Fruit fly (Drosophila melanogaster): Measurements from ENCODE around the gene Nup98-96.

Nup98-96 gene

DNA sequence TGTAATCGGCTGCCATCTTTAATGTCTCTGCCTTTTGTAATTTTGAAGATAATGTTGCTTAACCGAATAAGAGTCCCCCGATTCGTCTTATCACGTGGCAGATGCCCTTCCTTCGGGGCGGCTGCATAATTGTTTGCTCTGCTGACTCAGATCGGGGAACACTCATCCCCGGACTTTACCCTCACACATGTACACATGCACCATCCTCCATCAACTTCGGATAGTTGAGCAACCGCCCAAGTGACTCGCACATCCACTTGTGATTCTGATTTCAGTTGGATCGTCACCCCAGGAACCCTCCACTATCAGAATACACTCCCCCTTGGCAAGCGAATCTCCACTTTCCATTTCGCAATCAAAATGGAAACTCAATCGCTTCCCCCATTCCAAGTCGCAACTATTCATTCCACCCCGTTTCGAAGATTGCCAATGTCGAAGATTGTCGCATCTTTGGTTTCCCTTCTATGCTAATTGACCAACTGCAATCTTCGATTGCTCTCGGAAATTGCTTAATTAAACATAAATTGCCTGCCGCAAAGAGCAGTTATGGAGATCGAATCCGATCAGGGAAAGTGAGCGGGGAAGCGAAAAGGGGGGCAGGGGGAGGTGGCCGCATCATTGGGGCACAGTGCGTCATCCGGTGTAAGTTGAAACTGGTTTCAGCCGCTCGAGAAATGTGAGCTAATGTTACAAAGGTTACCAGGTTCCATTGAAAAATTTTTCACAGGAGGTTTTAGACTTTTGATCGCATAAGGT is 3.7 kb upstream of the Nup98-96 start:
- no peak for TF ChIP-seq CG17801 (GFP tag; optimal IDR thresholded peaks at IDR 0.05; ENCODE audit: partially characterized antibody)

DNA sequence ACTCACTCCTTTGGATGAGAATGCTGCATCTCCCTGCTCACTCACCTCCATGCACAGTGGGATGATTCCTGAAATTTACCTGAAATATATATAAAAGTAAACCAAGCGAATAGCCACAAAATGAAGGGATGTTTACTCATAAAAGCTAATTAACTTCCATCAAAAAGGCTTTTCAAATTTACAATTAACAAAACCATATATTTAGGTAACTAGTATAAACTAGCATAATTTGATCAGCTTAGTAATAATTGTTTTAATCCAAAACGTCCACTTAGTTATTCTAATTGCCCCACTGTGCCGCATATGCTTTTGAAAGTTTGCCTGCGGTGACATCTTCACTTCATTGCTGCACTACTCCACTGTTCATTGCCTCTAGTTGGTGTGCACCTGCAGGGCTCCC is 2.5 kb upstream of the Nup98-96 start:
- TF ChIP-seq CG17801 (GFP tag; optimal IDR thresholded peaks at IDR 0.05; ENCODE audit: partially characterized antibody) = no peak

DNA sequence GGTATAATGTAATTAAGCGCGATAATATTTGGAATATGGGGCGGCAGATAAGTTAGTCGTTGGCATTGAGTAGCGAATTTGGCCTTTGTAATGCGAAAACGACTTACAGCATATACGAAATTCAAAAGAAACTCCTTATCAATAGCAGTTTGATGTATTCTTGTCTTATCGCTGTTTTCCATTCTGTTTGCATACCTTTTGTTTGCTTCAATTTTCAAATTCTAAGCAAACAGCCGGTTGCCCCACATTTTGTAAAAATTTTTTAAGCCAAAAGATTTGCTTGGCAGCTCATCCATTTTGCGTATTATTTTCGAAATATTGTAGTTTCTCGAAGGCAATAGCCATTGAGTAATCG is 2.0 kb upstream of the Nup98-96 start:
- TF ChIP-seq CG17801 (GFP tag; optimal IDR thresholded peaks at IDR 0.05; ENCODE audit: partially characterized antibody) = no peak

DNA sequence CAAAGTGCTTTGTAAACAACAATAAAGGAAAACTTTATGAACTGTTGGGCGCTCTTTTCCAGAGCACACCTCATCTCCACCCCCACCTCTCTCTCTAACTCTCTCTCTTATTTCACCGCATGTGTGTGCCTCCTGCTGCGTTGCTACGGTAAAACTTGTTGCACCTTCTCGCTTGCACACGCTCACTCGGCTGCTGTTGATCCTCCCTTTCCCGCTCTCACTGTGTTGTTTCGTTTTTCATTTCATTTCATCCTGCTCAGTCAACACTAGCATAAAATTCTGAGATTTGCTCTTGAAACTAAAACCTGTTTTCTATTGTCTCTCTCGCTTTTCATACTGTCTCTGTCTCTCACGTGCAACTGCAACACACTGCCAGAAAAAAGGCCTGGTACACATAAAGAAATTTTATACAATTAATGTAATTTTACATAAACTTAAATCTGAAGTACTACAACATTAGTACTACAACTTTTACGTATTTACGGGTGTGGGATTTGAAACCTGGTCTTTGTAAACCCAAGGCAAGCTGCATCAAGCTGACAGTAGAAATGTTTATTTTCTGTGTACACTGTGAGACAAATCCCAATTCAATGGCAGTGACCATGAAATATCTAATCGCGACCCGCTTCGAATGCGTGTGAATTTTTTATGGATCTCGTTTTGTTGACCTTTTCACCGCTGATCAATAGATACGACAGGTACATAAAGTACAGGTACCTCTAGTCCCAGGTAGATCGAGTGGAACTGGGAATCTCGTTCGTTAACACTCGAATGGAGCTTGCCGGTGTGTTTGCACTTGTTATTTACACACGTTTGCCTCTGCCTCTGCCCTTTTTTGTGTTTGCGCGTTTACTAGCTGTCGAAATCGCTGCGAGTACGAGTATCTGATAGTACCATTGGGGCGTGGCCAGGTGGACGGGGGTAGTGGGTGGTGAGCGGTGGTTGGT is 1.3 kb upstream of the Nup98-96 start:
- no peak for TF ChIP-seq CG17801 (GFP tag; optimal IDR thresholded peaks at IDR 0.05; ENCODE audit: partially characterized antibody)

DNA sequence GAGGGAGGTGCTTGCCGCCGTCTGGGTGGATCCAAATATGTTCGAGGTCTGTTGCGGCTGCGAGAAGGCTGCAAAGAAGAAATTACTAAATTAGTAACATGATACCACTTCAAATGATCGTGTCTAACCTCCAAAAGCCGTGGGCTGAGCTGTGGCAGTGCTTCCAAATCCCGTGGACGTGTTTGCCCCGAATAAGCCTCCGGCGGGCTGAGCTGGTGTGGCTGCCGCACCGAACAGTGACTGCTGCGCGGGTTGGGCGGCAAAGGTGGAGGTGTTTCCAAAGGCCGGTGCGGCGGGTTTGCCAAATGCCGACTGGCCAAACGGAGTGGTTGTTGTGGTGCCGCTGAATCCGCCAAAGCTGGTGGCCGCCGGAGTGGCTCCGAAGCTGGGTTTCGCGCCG is 664 bp downstream of the Nup98-96 start:
- TF ChIP-seq CG17801 (GFP tag; optimal IDR thresholded peaks at IDR 0.05; ENCODE audit: partially characterized antibody) = no peak

DNA sequence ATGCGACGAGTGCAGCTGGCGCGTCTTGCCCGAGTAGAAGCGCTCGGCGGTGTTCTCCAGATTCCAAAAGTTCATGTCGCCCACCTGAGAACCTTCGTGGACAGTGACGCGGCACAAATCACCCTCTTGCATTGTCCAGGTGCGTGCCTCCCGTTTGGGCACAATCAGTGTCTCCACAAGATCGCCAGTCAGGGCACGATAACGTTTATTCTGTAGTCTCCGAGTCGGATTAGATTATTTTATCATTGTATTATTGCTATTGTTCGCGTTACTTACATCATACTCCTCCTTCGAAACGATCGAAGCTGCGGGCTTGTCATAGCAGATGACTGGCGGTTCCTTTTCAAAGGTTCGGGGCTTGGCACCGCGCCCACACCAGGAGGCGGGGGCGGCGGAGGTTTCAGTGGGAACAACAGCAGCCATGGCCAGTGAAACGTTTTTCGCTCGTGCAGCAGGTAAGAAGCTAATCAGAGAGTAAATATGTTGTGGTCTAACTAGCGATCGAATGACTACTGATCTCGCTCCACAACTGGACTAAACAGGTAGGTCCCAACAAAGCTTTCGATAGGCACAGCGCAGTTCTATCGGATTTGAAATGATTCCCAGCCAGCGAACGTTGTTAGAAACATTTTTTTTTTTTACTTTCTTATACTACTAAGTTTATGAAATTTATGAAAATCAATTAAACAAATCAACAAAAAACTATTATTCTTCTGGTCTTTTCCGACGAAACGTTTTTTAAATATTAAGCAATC is 7.6 kb downstream of the Nup98-96 start, which contains the start of gene CG10208:
TSS of gene CG10208 (minus strand) at position 518 of the 755 bp plus-strand sequence.
- TF ChIP-seq CG17801 (GFP tag; optimal IDR thresholded peaks at IDR 0.05; ENCODE audit: partially characterized antibody) = no peak

DNA sequence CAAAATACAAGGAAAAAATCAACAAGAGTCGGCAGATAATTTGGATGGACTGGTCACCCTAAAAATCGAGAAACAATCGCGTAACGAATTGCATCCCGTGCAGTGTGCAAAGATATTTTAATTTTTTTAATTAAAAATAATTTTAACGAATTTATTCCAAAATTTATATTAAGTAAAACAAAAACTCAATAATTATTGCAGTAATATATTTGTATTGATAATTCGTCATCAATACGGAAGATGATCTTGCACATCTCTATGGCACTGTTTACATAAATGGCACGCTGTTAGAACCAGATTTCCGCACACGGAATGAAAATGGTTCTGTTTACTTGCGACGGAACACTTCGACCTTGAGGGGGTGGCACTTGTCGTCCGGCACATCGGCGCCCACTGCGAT is 8.6 kb downstream of the Nup98-96 start, which contains the start of gene tst:
TSS of gene tst (minus strand) at position 52 of the 400 bp plus-strand sequence.
- peak; percentile 94 for TF ChIP-seq CG17801 (GFP tag; optimal IDR thresholded peaks at IDR 0.05; ENCODE audit: partially characterized antibody)

DNA sequence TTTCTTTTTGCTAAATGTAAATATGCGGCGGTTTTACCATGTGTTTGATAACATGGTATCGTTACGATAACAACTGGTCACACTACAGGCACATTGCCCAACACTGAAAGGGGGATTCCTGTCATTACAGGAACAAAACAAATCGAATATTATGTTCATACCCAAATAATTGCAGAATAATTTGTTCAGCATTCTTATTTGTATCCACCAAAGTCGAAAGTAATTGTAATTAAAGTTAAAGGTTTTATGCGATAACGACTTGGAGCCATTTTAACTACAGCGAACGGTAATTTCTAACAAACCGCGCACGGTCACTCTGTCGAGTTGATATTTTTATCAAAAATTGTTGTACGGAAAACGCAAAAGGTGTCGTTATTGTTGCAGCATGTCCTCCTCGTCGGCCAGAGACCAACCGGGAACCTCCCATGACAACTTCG is 14.0 kb downstream of the Nup98-96 start, which contains the start of the genes CG10214 and CG10375:
TSS of gene CG10214 (minus strand) at position 72 of the 437 bp plus-strand sequence.
TSS of gene CG10375 (plus strand) at position 296 of the 437 bp plus-strand sequence.
- TF ChIP-seq CG17801 (GFP tag; optimal IDR thresholded peaks at IDR 0.05; ENCODE audit: partially characterized antibody) = peak; percentile 64

DNA sequence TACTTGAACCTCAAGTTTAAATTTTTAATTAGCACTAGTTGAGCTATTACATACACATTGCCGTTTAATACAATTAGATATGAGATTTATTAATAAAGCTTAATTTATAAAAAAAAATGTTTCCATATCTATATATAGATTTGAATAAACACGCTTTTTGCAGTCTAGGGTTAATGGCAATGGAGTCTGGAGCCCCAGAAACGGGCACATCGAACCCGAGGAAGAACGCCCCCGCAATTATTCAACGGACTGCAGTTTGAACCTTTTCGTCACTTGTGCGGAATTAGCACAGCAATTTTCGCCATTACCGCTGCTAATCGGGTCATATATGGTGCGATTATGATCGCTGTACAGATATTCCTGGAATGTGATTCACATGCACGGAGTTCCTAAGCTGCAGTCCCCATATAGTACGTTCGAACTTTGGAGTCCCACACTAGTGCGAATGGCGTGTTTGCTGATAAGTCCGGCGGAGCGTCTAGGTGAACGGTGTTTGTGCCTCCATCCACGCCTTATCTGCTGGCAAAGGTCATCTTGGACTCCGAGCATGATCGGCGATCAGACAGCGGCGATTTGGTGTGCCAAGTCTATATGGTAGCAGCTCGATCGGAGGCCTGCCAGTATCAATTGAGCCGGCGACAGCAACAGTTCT is 17.7 kb downstream of the Nup98-96 start, which contains the start of gene Lsd-1:
TSS of gene Lsd-1 (plus strand) at position 236 of the 652 bp plus-strand sequence.
- no peak for TF ChIP-seq CG17801 (GFP tag; optimal IDR thresholded peaks at IDR 0.05; ENCODE audit: partially characterized antibody)

DNA sequence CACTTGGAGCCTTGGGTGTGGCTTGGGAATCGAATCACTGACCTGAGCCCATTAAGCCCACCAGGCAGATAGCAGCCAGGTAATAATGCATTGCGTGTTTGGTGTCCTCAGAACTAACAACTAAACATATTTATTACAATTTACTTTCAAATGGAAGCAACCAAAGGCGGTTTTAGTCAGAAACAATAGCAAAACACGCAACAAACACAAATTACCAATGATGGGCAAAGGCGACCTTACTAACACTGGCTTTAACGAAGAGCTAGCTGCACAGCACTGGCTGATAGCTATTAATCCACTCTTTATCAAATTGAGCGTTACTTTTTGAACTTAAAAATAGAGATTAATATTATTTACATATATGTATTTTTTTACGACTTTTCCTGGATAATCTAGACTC is 18.4 kb downstream of the Nup98-96 start, which contains the start of gene udt:
TSS of gene udt (minus strand) at position 249 of the 400 bp plus-strand sequence.
- TF ChIP-seq CG17801 (GFP tag; optimal IDR thresholded peaks at IDR 0.05; ENCODE audit: partially characterized antibody) = no peak

DNA sequence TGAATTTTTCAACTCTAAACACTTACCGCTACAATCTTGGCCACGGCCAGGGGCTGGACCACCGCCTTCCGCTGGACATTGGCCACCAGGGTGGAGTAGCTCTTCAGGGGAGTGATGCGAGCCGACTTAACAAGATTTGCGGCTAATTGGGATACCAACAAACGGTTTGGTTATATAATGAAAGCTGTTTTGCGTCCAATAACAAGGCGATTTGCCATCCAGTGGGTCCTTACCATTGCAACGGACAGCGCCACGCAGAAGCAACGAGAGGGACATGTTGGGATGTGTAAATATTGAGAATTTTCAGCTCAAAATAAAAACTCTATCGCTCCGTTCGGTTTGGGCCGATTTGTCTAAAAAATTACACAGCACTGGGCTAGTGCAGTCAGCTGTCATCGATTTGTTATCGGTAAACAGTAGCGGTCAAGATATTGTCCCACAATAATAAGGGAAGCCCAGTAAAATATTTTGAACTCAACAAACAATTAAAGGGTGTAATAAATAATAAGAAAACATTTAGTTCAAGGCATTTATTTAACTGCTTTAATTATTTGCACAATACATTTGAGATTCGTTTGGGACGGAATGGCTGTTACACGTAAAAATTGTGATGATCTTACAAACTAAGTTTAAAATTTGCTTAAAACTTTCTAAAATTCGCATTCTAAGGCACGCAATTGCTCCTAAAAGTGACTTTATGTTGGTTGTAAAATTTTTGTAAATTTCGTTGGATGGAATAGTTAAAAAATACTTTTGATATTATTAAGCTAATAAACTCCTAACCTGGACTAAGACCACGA is 21.0 kb downstream of the Nup98-96 start, which contains the start of gene SdhD:
TSS of gene SdhD (minus strand) at position 382 of the 800 bp plus-strand sequence.
- peak; percentile 46 for TF ChIP-seq CG17801 (GFP tag; optimal IDR thresholded peaks at IDR 0.05; ENCODE audit: partially characterized antibody)

DNA sequence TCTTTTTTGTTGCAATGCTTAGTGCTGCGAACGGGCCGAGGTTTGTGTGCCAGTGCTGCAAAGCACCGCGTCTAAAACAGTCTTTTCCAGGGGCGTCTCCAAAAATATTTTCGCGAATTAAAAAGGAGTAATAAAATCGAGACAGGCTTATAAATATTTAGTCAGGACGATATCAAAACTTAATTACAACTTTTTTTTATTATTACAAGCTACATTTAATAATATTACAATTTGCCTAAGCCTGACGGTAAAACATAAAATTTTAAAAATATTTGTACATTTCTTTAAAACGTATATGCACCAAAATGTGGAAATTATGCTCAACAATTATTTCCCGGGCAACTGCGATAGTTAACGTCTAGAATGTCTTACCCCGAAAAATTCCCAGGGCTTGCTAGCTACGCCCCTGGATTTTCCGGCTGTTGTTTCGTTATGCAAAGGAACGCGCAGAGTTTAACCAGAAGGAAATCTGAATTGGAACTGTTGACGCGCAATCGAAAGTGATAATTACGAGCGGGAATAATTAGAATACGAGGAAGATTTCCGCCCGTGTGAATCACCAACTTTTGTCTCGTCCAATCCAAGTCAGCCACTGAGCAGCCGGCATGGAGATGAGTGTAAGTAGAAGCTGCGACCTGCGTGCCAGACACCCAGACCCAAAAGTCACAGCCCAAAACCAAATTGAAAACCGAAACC is 23.4 kb downstream of the Nup98-96 start, which contains the start of the genes PTPMT1 and Hrd3:
TSS of gene PTPMT1 (plus strand) at position 428 of the 696 bp plus-strand sequence.
TSS of gene Hrd3 (minus strand) at position 646 of the 696 bp plus-strand sequence.
- TF ChIP-seq CG17801 (GFP tag; optimal IDR thresholded peaks at IDR 0.05; ENCODE audit: partially characterized antibody) = peak; percentile 95

Data from ovary, adult (tissue).